Fruit fly (Drosophila melanogaster) whole organism, embryonic: ENCODE data around the gene ph-p.

Source experiments
- C15 ChIP-seq: fragments of 200-800 bp; sonication (Bioruptor generic); IDR thresholded peaks from 3 replicates; pipeline ENCODE4 v1.3.6; 2022; ENCODE audit warnings: missing biosample characterization, missing genetic modification characterization
- CG10321 ChIP-seq: fragments of 200-800 bp; sonication (Bioruptor generic); IDR thresholded peaks from 2 replicates; pipeline ENCODE4 v1.3.6; 2022; ENCODE audit warnings: missing biosample characterization, missing genetic modification characterization
- CG10979 ChIP-seq: fragments of 200-800 bp; sonication (Bioruptor generic); optimal IDR thresholded peaks from 2 replicates; lab custom pipeline; 2018; ENCODE audit warnings: missing biosample characterization, mild to moderate bottlenecking, missing genetic modification characterization, moderate library complexity
- CG13624 ChIP-seq: fragments of 200-800 bp; sonication (Bioruptor generic); optimal IDR thresholded peaks from 2 replicates; lab custom pipeline; 2016; ENCODE audit warnings: missing biosample characterization, missing genetic modification characterization
- CG14441 ChIP-seq: fragments of 200-800 bp; sonication (Bioruptor generic); IDR thresholded peaks from 2 replicates; pipeline ENCODE4 v1.3.6; 2022; ENCODE audit warnings: missing biosample characterization, missing genetic modification characterization
- CG1602 ChIP-seq: fragments of 200-800 bp; sonication (Bioruptor generic); optimal IDR thresholded peaks from 3 replicates; lab custom pipeline; 2016; ENCODE audit warnings: missing biosample characterization, missing genetic modification characterization
- CG16813 ChIP-seq: fragments of 200-800 bp; sonication (Bioruptor generic); IDR thresholded peaks from 3 replicates; pipeline ENCODE4 v1.3.6; 2022; ENCODE audit warnings: missing biosample characterization, missing genetic modification characterization; ENCODE audit not compliant: partially characterized antibody
- CG17612 ChIP-seq: fragments of 200-800 bp; sonication (Bioruptor generic); IDR thresholded peaks from 2 replicates; pipeline ENCODE4 v1.3.6; 2022; ENCODE audit warnings: missing biosample characterization, missing genetic modification characterization
- CG2116 ChIP-seq: fragments of 200-800 bp; sonication (Bioruptor generic); optimal IDR thresholded peaks from 3 replicates; lab custom pipeline; 2018; ENCODE audit warnings: missing biosample characterization, mild to moderate bottlenecking, missing genetic modification characterization
- CG30020 ChIP-seq: fragments of 200-800 bp; optimal IDR thresholded peaks from 2 replicates; lab custom pipeline; 2019; ENCODE audit warnings: missing biosample characterization, mild to moderate bottlenecking, missing genetic modification characterization, moderate library complexity
- CG30403 ChIP-seq: fragments of 200-800 bp; sonication (Bioruptor generic); optimal IDR thresholded peaks from 3 replicates; lab custom pipeline; 2016; ENCODE audit warnings: missing biosample characterization, missing genetic modification characterization
- CG30431 ChIP-seq: fragments of 200-800 bp; sonication (Bioruptor generic); optimal IDR thresholded peaks from 2 replicates; lab custom pipeline; 2017; ENCODE audit warnings: missing biosample characterization, missing genetic modification characterization
- CG31224 ChIP-seq: fragments of 200-800 bp; sonication (Bioruptor generic); IDR thresholded peaks from 2 replicates; pipeline ENCODE4 v1.3.6; 2022; ENCODE audit warnings: missing biosample characterization, missing genetic modification characterization
- CG31441 ChIP-seq: fragments of 200-800 bp; sonication (Bioruptor generic); IDR thresholded peaks from 2 replicates; pipeline ENCODE4 v1.3.6; 2022; ENCODE audit warnings: missing biosample characterization, missing genetic modification characterization
- CG3726 ChIP-seq: fragments of 200-800 bp; sonication (Bioruptor generic); IDR thresholded peaks from 3 replicates; pipeline ENCODE4, ENCODE4 v1.3.6; 2022; ENCODE audit warnings: missing biosample characterization, missing genetic modification characterization
- CG3995 ChIP-seq: fragments of 200-800 bp; sonication (Bioruptor generic); optimal IDR thresholded peaks from 3 replicates; lab custom pipeline; 2016; ENCODE audit warnings: missing biosample characterization, missing genetic modification characterization
- CG7372 ChIP-seq: fragments of 200-800 bp; sonication (Bioruptor generic); IDR thresholded peaks from 2 replicates; pipeline ENCODE4 v1.3.6; 2022; ENCODE audit warnings: missing biosample characterization, missing genetic modification characterization
- CG7786 ChIP-seq: fragments of 200-800 bp; sonication (Bioruptor generic); optimal IDR thresholded peaks from 2 replicates; lab custom pipeline; 2016; ENCODE audit warnings: missing biosample characterization, missing genetic modification characterization
- CG8290 ChIP-seq, 3 experiments: fragments of 200-800 bp; sonication (Bioruptor generic); optimal IDR thresholded peaks; 2 replicates each; lab custom pipeline; 2016 to 2019; ENCODE audit warnings: missing biosample characterization in 3 of 3, missing genetic modification characterization in 3 of 3, mild to moderate bottlenecking in 2 of 3, moderate library complexity in 1 of 3
- Deaf1 ChIP-seq: fragments of 200-800 bp; optimal IDR thresholded peaks from 3 replicates; lab custom pipeline; 2019; ENCODE audit warnings: missing biosample characterization, mild to moderate bottlenecking, missing genetic modification characterization, moderate library complexity
- Doc2 ChIP-seq: fragments of 200-800 bp; sonication (Bioruptor generic); IDR thresholded peaks from 2 replicates; pipeline ENCODE4 v1.3.6; 2022; ENCODE audit warnings: missing biosample characterization, missing genetic modification characterization
- ERR ChIP-seq: fragments of 200-800 bp; sonication (Bioruptor generic); optimal IDR thresholded peaks from 2 replicates; lab custom pipeline; 2016; ENCODE audit warnings: missing biosample characterization, missing genetic modification characterization
- Gug ChIP-seq: fragments of 200-800 bp; sonication (Bioruptor generic); IDR thresholded peaks from 4 replicates; pipeline ENCODE4 v1.3.6; 2022; ENCODE audit warnings: missing biosample characterization, missing genetic modification characterization
- HLH3B ChIP-seq: fragments of 200-800 bp; sonication (Bioruptor generic); IDR thresholded peaks from 2 replicates; pipeline ENCODE4 v1.3.6; 2022; ENCODE audit warnings: missing biosample characterization, missing genetic modification characterization
- Hmx ChIP-seq: fragments of 200-800 bp; sonication (Bioruptor generic); optimal IDR thresholded peaks from 2 replicates; lab custom pipeline; 2016; ENCODE audit warnings: missing biosample characterization, missing genetic modification characterization
- Hr3 ChIP-seq: fragments of 200-800 bp; sonication (Bioruptor generic); optimal IDR thresholded peaks from 3 replicates; lab custom pipeline; 2016; ENCODE audit warnings: missing biosample characterization, missing genetic modification characterization
- MESR4 ChIP-seq: fragments of 200-800 bp; sonication (Bioruptor generic); optimal IDR thresholded peaks from 2 replicates; lab custom pipeline; 2018; ENCODE audit warnings: missing biosample characterization, mild to moderate bottlenecking, missing genetic modification characterization, moderate library complexity
- NfI ChIP-seq: fragments of 200-800 bp; sonication (Bioruptor generic); optimal IDR thresholded peaks from 3 replicates; lab custom pipeline; 2018; ENCODE audit warnings: missing biosample characterization, mild to moderate bottlenecking, missing genetic modification characterization, moderate library complexity
- Oli ChIP-seq: fragments of 200-800 bp; sonication (Bioruptor generic); optimal IDR thresholded peaks from 2 replicates; lab custom pipeline; 2018; ENCODE audit warnings: missing biosample characterization, mild to moderate bottlenecking, missing genetic modification characterization, moderate library complexity
- ac ChIP-seq: fragments of 200-800 bp; sonication (Bioruptor generic); optimal IDR thresholded peaks from 3 replicates; lab custom pipeline; 2017; ENCODE audit warnings: missing biosample characterization, mild to moderate bottlenecking, missing genetic modification characterization
- ap ChIP-seq: fragments of 200-800 bp; sonication (Bioruptor generic); IDR thresholded peaks from 2 replicates; pipeline ENCODE4 v1.3.6; 2022; ENCODE audit warnings: missing biosample characterization, missing genetic modification characterization
- bsh ChIP-seq, 2 experiments: fragments of 200-800 bp; sonication (Bioruptor generic); optimal IDR thresholded peaks; 2 replicates each; lab custom pipeline; 2017 to 2018; ENCODE audit warnings: mild to moderate bottlenecking in 2 of 2, missing biosample characterization in 2 of 2, missing genetic modification characterization in 2 of 2, moderate library complexity in 1 of 2
- danr ChIP-seq: fragments of 200-800 bp; sonication (Bioruptor generic); IDR thresholded peaks from 2 replicates; pipeline ENCODE4 v1.3.6; 2022; ENCODE audit warnings: missing biosample characterization, missing genetic modification characterization
- dmrt99B ChIP-seq: fragments of 200-800 bp; sonication (Bioruptor generic); optimal IDR thresholded peaks from 2 replicates; lab custom pipeline; 2018; ENCODE audit warnings: missing biosample characterization, mild to moderate bottlenecking, missing genetic modification characterization, moderate library complexity
- dpn ChIP-seq, 2 experiments: fragments of 200-800 bp; sonication (Bioruptor generic); optimal IDR thresholded peaks; 3 replicates each; lab custom pipeline; 2016; ENCODE audit warnings: missing biosample characterization in 2 of 2, missing genetic modification characterization in 2 of 2
- esg ChIP-seq: fragments of 200-800 bp; sonication (Bioruptor generic); conservative IDR thresholded peaks from 2 replicates; pipeline ENCODE4 v1.3.6; 2022; ENCODE audit warnings: missing biosample characterization, missing genetic modification characterization
- gt ChIP-seq: fragments of 200-800 bp; sonication (Bioruptor generic); IDR thresholded peaks from 2 replicates; pipeline ENCODE4 v1.3.6; 2022; ENCODE audit warnings: missing biosample characterization, missing genetic modification characterization
- her ChIP-seq: fragments of 200-800 bp; sonication (Bioruptor generic); optimal IDR thresholded peaks from 2 replicates; lab custom pipeline; 2016; ENCODE audit warnings: missing biosample characterization, missing genetic modification characterization
- hkb ChIP-seq, 2 experiments: fragments of 200-800 bp in 1 of 2; fragments of >200 bp in 1 of 2; sonication (Bioruptor generic) in 1 of 2; IDR thresholded peaks in 1 of 2; optimal IDR thresholded peaks in 1 of 2; 2 replicates each; pipeline versions ENCODE4 v1.3.6 to Lab custom; 2017 to 2022; ENCODE audit warnings: missing biosample characterization in 1 of 2, missing genetic modification characterization in 1 of 2
- ind ChIP-seq: fragments of 200-800 bp; sonication (Bioruptor generic); optimal IDR thresholded peaks from 3 replicates; lab custom pipeline; 2016; ENCODE audit warnings: missing biosample characterization, missing genetic modification characterization
- insv ChIP-seq, 2 experiments: fragments of 200-800 bp; sonication (Bioruptor generic); optimal IDR thresholded peaks; 3 replicates each; lab custom pipeline; 2016 to 2018; ENCODE audit warnings: missing biosample characterization in 2 of 2, missing genetic modification characterization in 2 of 2
- kay ChIP-seq: fragments of 200-800 bp; sonication (Bioruptor generic); optimal IDR thresholded peaks from 2 replicates; lab custom pipeline; 2016; ENCODE audit warnings: missing biosample characterization, missing genetic modification characterization
- mirr ChIP-seq: fragments of 200-800 bp; sonication (Bioruptor generic); optimal IDR thresholded peaks from 3 replicates; lab custom pipeline; 2018; ENCODE audit warnings: missing biosample characterization, mild to moderate bottlenecking, missing genetic modification characterization
- otp ChIP-seq: fragments of 200-800 bp; sonication (Bioruptor generic); IDR thresholded peaks from 3 replicates; pipeline ENCODE4, ENCODE4 v1.3.6; 2022; ENCODE audit warnings: missing biosample characterization, missing genetic modification characterization
- pita ChIP-seq: fragments of 200-800 bp; sonication (Bioruptor generic); optimal IDR thresholded peaks from 2 replicates; lab custom pipeline; 2017; ENCODE audit warnings: missing biosample characterization, mild to moderate bottlenecking, missing genetic modification characterization
- schlank ChIP-seq: fragments of 200-800 bp; sonication (Bioruptor generic); optimal IDR thresholded peaks from 2 replicates; lab custom pipeline; 2018; ENCODE audit warnings: missing biosample characterization, mild to moderate bottlenecking, missing genetic modification characterization
- stwl ChIP-seq: fragments of 200-800 bp; sonication (Bioruptor generic); optimal IDR thresholded peaks from 3 replicates; lab custom pipeline; 2018; ENCODE audit warnings: missing biosample characterization, mild to moderate bottlenecking, missing genetic modification characterization, moderate library complexity
- tio ChIP-seq: fragments of 200-800 bp; sonication (Bioruptor generic); optimal IDR thresholded peaks from 2 replicates; lab custom pipeline; 2017; ENCODE audit warnings: missing biosample characterization, missing genetic modification characterization, inconsistent platforms
- tx ChIP-seq: fragments of 200-800 bp; sonication (Bioruptor generic); optimal IDR thresholded peaks from 2 replicates; lab custom pipeline; 2016; ENCODE audit warnings: missing biosample characterization, missing genetic modification characterization
- vvl ChIP-seq: fragments of 200-800 bp; sonication (Bioruptor generic); IDR thresholded peaks from 2 replicates; pipeline ENCODE4 v1.3.6; 2022; ENCODE audit warnings: missing biosample characterization, missing genetic modification characterization

ph-p gene

dm6 chrX:2083678-2084162 is 54.5 kb downstream of the ph-p start (continued):
- TF ChIP-seq dpn (GFP tag; optimal IDR thresholded peaks at IDR 0.05; lab: Kevin White, UChicago) (peak; percentile 85 to 91), ERR (GFP tag; lab: Kevin White, UChicago) (peak; percentile 63), CG2116 (GFP tag; lab: Kevin White, UChicago) (peak; percentile 57), C15 (peak; percentile 57; the same call in 1 of the 3 replicates), CG31441 (GFP tag; lab: Robert Waterston, UW) (peak; percentile 78), CG13624 (GFP tag; lab: Kevin White, UChicago) (peak; percentile 68), tx (GFP tag; lab: Kevin White, UChicago) (peak; percentile 81), CG10979 (tag; lab: Kevin White, UChicago) (peak; percentile 75), CG7372 (GFP tag; lab: Robert Waterston, UW) (peak; percentile 58), bsh (GFP tag; optimal IDR thresholded peaks at IDR 0.05; lab: Kevin White, UChicago) (peak; percentile 83 to 88), CG8290 (GFP tag; optimal IDR thresholded peaks at IDR 0.05; lab: Kevin White, UChicago) (no peak), CG8290 (tag; optimal IDR thresholded peaks at IDR 0.05; lab: Kevin White, UChicago) (peak; percentile 11 to 96), Gug (GFP tag; lab: Robert Waterston, UW) (peak; percentile 84), CG7786 (peak; percentile 83), HLH3B (peak; percentile 85), CG3995 (no peak), CG17612 (GFP tag; lab: Robert Waterston, UW) (peak; percentile 33; the same call in 1 of the 2 replicates), CG3726 (GFP tag; lab: Robert Waterston, UW) (peak; percentile 75; the same call in 2 of the 3 replicates), dmrt99B (tag; lab: Kevin White, UChicago) (peak; percentile 86), CG30020 (no peak), MESR4 (peak; percentile 13), schlank (peak; percentile 28), NfI (peak; percentile 78), Doc2 (GFP tag; lab: Robert Waterston, UW) (0 out of 2 replicates have a peak, but pooled peaks have one; percentile 39), otp (GFP tag; lab: Robert Waterston, UW) (peak; percentile 66; the same call in 1 of the 3 replicates), Oli (tag; lab: Kevin White, UChicago) (peak; percentile 84), ind (peak; percentile 83), vvl (GFP tag; lab: Robert Waterston, UW) (peak; percentile 94), hkb (optimal IDR thresholded peaks at IDR 0.05; lab: Kevin White, UChicago) (no peak), hkb (GFP tag; IDR thresholded peaks at IDR 0.05; lab: Robert Waterston, UW) (peak; percentile 91), CG10321 (GFP tag; lab: Robert Waterston, UW) (peak; percentile 34; the same call in 1 of the 2 replicates), danr (peak; percentile 55; the same call in 1 of the 2 replicates), insv (GFP tag; optimal IDR thresholded peaks at IDR 0.05; lab: Kevin White, UChicago) (no peak), kay (GFP tag; lab: Kevin White, UChicago) (peak; percentile 69), tio (GFP tag; lab: Kevin White, UChicago) (peak; percentile 49), ap (GFP tag; lab: Robert Waterston, UW) (peak; percentile 82), CG30403 (peak; percentile 77), Deaf1 (tag; lab: Kevin White, UChicago) (peak; percentile 44), gt (GFP tag; lab: Robert Waterston, UW) (peak; percentile 53; the same call in 1 of the 2 replicates), CG30431 (GFP tag; lab: Kevin White, UChicago) (peak; percentile 77), her (GFP tag; lab: Kevin White, UChicago) (peak; percentile 87), Hr3 (GFP tag; lab: Kevin White, UChicago) (peak; percentile 80), mirr (GFP tag; lab: Kevin White, UChicago) (no peak), CG16813 (GFP tag; lab: Robert Waterston, UW) (no peak), esg (GFP tag; lab: Robert Waterston, UW) (peak; percentile 82), CG1602 (GFP tag; lab: Kevin White, UChicago) (peak; percentile 77), stwl (tag; lab: Kevin White, UChicago) (no peak), CG31224 (peak; percentile 63; the same call in 1 of the 2 replicates), ac (peak; percentile 70), Hmx (no peak), CG14441 (GFP tag; lab: Robert Waterston, UW) (peak; percentile 93), pita (GFP tag; lab: Kevin White, UChicago) (no peak)
